Worm (Caenorhabditis elegans) whole organism, young adult: ENCODE measurements around the gene Y7A5A.9.

ENCODE experiments used
- F33H1.4 ChIP-seq: fragments of 200-800 bp; sonication (Bioruptor generic); IDR thresholded peaks from 2 replicates; pipeline ENCODE4 v1.3.6; 2022; ENCODE audit warnings: missing genetic modification reagents, missing genetic modification characterization, missing compliant biosample characterization
- Y56A3A.18 ChIP-seq: fragments of 200-800 bp; sonication (Bioruptor generic); IDR thresholded peaks from 2 replicates; pipeline ENCODE4 v1.3.6; 2022; ENCODE audit warnings: missing genetic modification reagents, missing genetic modification characterization, missing compliant biosample characterization
- Y79H2A.3 ChIP-seq: fragments of 200-800 bp; sonication (Bioruptor generic); conservative IDR thresholded peaks from 2 replicates; pipeline ENCODE4 v1.3.6; 2022; ENCODE audit warnings: missing genetic modification reagents, missing genetic modification characterization, missing compliant biosample characterization
- attf-5 ChIP-seq: fragments of 200-800 bp; sonication (Bioruptor generic); optimal IDR thresholded peaks from 2 replicates; lab custom pipeline; 2018; ENCODE audit warnings: mild to moderate bottlenecking, missing genetic modification characterization, missing compliant biosample characterization
- dpff-1 ChIP-seq: sonication (generic microtip); optimal IDR thresholded peaks from 2 replicates; lab custom pipeline; 2017; ENCODE audit warnings: mild to moderate bottlenecking, missing genetic modification characterization, missing compliant biosample characterization
- egrh-3 ChIP-seq: fragments of 200-800 bp; sonication (Bioruptor generic); IDR thresholded peaks from 2 replicates; pipeline ENCODE4 v1.3.6; 2022; ENCODE audit warnings: missing genetic modification reagents, missing genetic modification characterization, missing compliant biosample characterization
- lin-35 ChIP-seq, 3 experiments: fragments of 150-350 bp in 2 of 3; sonication (generic microtip) in 1 of 3; optimal IDR thresholded peaks; 2 replicates each; lab custom pipeline; 2014 to 2018; ENCODE audit warnings: missing biosample characterization in 3 of 3, missing genetic modification characterization in 3 of 3, missing genetic modification reagents in 3 of 3
- lsy-27 ChIP-seq: sonication (generic microtip); optimal IDR thresholded peaks from 2 replicates; lab custom pipeline; 2017; ENCODE audit warnings: missing genetic modification characterization, mild to moderate bottlenecking, missing compliant biosample characterization, antibody characterized with exemption, missing genotype, borderline replicate concordance; ENCODE audit not compliant: insufficient read depth
- nhr-90 ChIP-seq: sonication (generic microtip); optimal IDR thresholded peaks from 2 replicates; lab custom pipeline; 2016; ENCODE audit warnings: missing genotype, mild to moderate bottlenecking, missing genetic modification characterization, missing compliant biosample characterization
- pha-4 ChIP-seq: fragments of 150-350 bp; sonication (generic microtip); optimal IDR thresholded peaks from 2 replicates; lab custom pipeline; 2014; ENCODE audit warnings: missing biosample characterization, missing genetic modification reagents, missing genetic modification characterization
- tbp1 ChIP-seq: fragments of 200-800 bp; sonication (Bioruptor generic); optimal IDR thresholded peaks from 2 replicates; lab custom pipeline; 2018; ENCODE audit warnings: mild to moderate bottlenecking, missing genetic modification characterization, missing compliant biosample characterization
- unc-130 ChIP-seq: sonication (generic microtip); optimal IDR thresholded peaks from 2 replicates; lab custom pipeline; 2016; ENCODE audit warnings: missing genetic modification reagents, missing genetic modification characterization, missing compliant biosample characterization
- unc-62 ChIP-seq: fragments of 150-350 bp; optimal IDR thresholded peaks from 2 replicates; lab custom pipeline; 2014; ENCODE audit warnings: missing biosample characterization, missing genetic modification reagents, missing genetic modification characterization
- xnd-1 ChIP-seq: sonication (generic microtip); optimal IDR thresholded peaks from 2 replicates; lab custom pipeline; 2016; ENCODE audit warnings: missing genotype, missing genetic modification reagents, missing genetic modification characterization, missing compliant biosample characterization

ce11 chrX:15851013-15851412 lies 24.0 kb downstream of the Y7A5A.9 start:
- TF ChIP-seq unc-62 (no peak), F33H1.4 (GFP tag; lab: Robert Waterston, UW) (no peak), egrh-3 (GFP tag; lab: Robert Waterston, UW) (no peak), lin-35 (GFP tag; optimal IDR thresholded peaks at IDR 0.05; lab: Kevin White, UChicago) (no peak), attf-5 (GFP tag; lab: Kevin White, UChicago) (no peak), pha-4 (tag; lab: Kevin White, UChicago) (no peak), Y79H2A.3 (GFP tag; lab: Robert Waterston, UW) (no peak), dpff-1 (no peak), xnd-1 (tag; lab: Kevin White, UChicago) (no peak), unc-130 (GFP tag; lab: Kevin White, UChicago) (no peak), Y56A3A.18 (GFP tag; lab: Robert Waterston, UW) (no peak), lsy-27 (tag; lab: Kevin White, UChicago) (no peak), tbp1 (GFP tag; lab: Kevin White, UChicago) (no peak), nhr-90 (tag; lab: Kevin White, UChicago) (no peak)
